Worm (Caenorhabditis elegans) whole organism, L1 larva: ENCODE measurements around the gene egl-5.

Experiments used
- Y116A8C.19 ChIP-seq: sonication (generic microtip); optimal IDR thresholded peaks from 2 replicates; lab custom pipeline; 2016; ENCODE audit warnings: missing compliant biosample characterization, missing genetic modification characterization, borderline replicate concordance
- aha-1 ChIP-seq: fragments of 150-350 bp; optimal IDR thresholded peaks from 2 replicates; lab custom pipeline; 2014; ENCODE audit warnings: missing biosample characterization, missing genetic modification characterization
- aly-2 ChIP-seq: fragments of 150-350 bp; optimal IDR thresholded peaks from 2 replicates; lab custom pipeline; 2014; ENCODE audit warnings: missing biosample characterization, missing genetic modification characterization
- ama-1 ChIP-seq: fragments of 150-350 bp; optimal IDR thresholded peaks from 2 replicates; lab custom pipeline; 2014
- egl-27 ChIP-seq, 2 experiments: fragments of 150-350 bp in 1 of 2; sonication (generic microtip); optimal IDR thresholded peaks; 3 replicates each; lab custom pipeline; 2017 to 2018; ENCODE audit warnings: missing biosample characterization in 2 of 2, missing genetic modification characterization in 2 of 2, missing genetic modification reagents in 2 of 2
- jun-1 ChIP-seq: fragments of 150-350 bp; optimal IDR thresholded peaks from 2 replicates; lab custom pipeline; 2014; ENCODE audit warnings: missing biosample characterization, missing genetic modification reagents, missing genetic modification characterization
- lin-13 ChIP-seq: fragments of 150-350 bp; optimal IDR thresholded peaks from 2 replicates; lab custom pipeline; 2014; ENCODE audit warnings: missing biosample characterization, missing genetic modification reagents, missing genetic modification characterization
- nhr-12 ChIP-seq: sonication (generic microtip); optimal IDR thresholded peaks from 2 replicates; lab custom pipeline; 2017; ENCODE audit warnings: missing biosample characterization, missing genetic modification characterization
- nhr-77 ChIP-seq: fragments of 150-350 bp; optimal IDR thresholded peaks from 2 replicates; lab custom pipeline; 2014; ENCODE audit warnings: missing biosample characterization, missing genetic modification characterization
- nhr-90 ChIP-seq: sonication (generic microtip); optimal IDR thresholded peaks from 2 replicates; lab custom pipeline; 2016; ENCODE audit warnings: mild to moderate bottlenecking, missing genetic modification characterization, missing compliant biosample characterization; ENCODE audit not compliant: poor library complexity
- snpc-4 ChIP-seq: fragments of 150-350 bp; optimal IDR thresholded peaks from 2 replicates; lab custom pipeline; 2014; ENCODE audit warnings: missing biosample characterization, missing genetic modification characterization
- xbp-1 ChIP-seq: sonication (generic microtip); optimal IDR thresholded peaks from 2 replicates; lab custom pipeline; 2016; ENCODE audit warnings: missing genetic modification characterization, missing compliant biosample characterization

- TF ChIP-seq nhr-77 (tag; lab: Kevin White, UChicago) (no peak), ama-1 (lab: Kevin White, UChicago) (no peak), snpc-4 (tag; lab: Kevin White, UChicago) (no peak), nhr-90 (tag; lab: Kevin White, UChicago) (no peak), nhr-12 (tag; lab: Kevin White, UChicago) (no peak), xbp-1 (tag; lab: Kevin White, UChicago) (no peak), Y116A8C.19 (tag; lab: Kevin White, UChicago) (no peak), aly-2 (tag; lab: Kevin White, UChicago) (no peak), egl-27 (tag; optimal IDR thresholded peaks at IDR 0.05; lab: Kevin White, UChicago) (no peak), aha-1 (no peak), jun-1 (tag; lab: Kevin White, UChicago) (no peak), lin-13 (GFP tag; lab: Kevin White, UChicago) (no peak)
These were observed 46.8 kb upstream of the egl-5 start, which contains the start of gene ZK686.5 for ce11 chrIII:7767415-7767814.
